Worm (Caenorhabditis elegans): ENCODE measurements around the gene F46B3.15.
A peak's percentile ranks its signal among the peaks of the same experiment; 100 is the strongest.

Gene F46B3.15

ce11 chrV:20618632-20619031, 14.9 kb downstream of the F46B3.15 start, which contains the start of gene F46B3.7:
F46B3.7 (minus strand) TSS chrV:20618732.
- TF ChIP-seq fos-1 (tag; optimal IDR thresholded peaks at IDR 0.05), result no peak
- TF ChIP-seq ceh-16 (tag; optimal IDR thresholded peaks at IDR 0.05), result no peak
- no peak for TF ChIP-seq nhr-23 (tag; optimal IDR thresholded peaks at IDR 0.05)
- no peak for TF ChIP-seq ztf-4 (tag; optimal IDR thresholded peaks at IDR 0.05)
- TF ChIP-seq snpc-4 (tag; optimal IDR thresholded peaks at IDR 0.05), result no peak
- no peak for TF ChIP-seq lin-39 (tag; optimal IDR thresholded peaks at IDR 0.05)
- no peak for TF ChIP-seq nfya-1 (tag; optimal IDR thresholded peaks at IDR 0.05; ENCODE audit: insufficient read depth)
- no peak for TF ChIP-seq nhr-43 (tag; optimal IDR thresholded peaks at IDR 0.05; ENCODE audit: poor library complexity, severe bottlenecking)
- no peak for TF ChIP-seq tbx-2 (tag; optimal IDR thresholded peaks at IDR 0.05)
- TF ChIP-seq ama-1 (optimal IDR thresholded peaks at IDR 0.05), result no peak
- TF ChIP-seq nhr-237 (tag; optimal IDR thresholded peaks at IDR 0.05), result no peak

- TF ChIP-seq elt-1 (tag; optimal IDR thresholded peaks at IDR 0.05), result no peak
Measured at ce11 chrV:20609494-20609893, 24.0 kb downstream of the F46B3.15 start, which contains the start of gene grd-2. grd-2 (plus strand) TSS chrV:20609794.

- peak; percentile 7 for TF ChIP-seq nhr-43 (tag; optimal IDR thresholded peaks at IDR 0.05; ENCODE audit: poor library complexity, severe bottlenecking)
- TF ChIP-seq tbx-2 (tag; optimal IDR thresholded peaks at IDR 0.05), result no peak
Measured at ce11 chrV:20608688-20609087, 24.8 kb downstream of the F46B3.15 start, which contains the start of gene ttr-12. ttr-12 (minus strand) TSS chrV:20608788.

ce11 chrV:20606617-20607016, 26.9 kb downstream of the F46B3.15 start, which contains the start of gene F46B3.23:
F46B3.23 (minus strand) TSS chrV:20606717.
- no peak for TF ChIP-seq ama-1 (optimal IDR thresholded peaks at IDR 0.05)
- TF ChIP-seq jun-1 (tag; optimal IDR thresholded peaks at IDR 0.05), result no peak
- no peak for TF ChIP-seq fkh-2 (tag; optimal IDR thresholded peaks at IDR 0.05)
- TF ChIP-seq ztf-4 (tag; optimal IDR thresholded peaks at IDR 0.05), result no peak
- no peak for TF ChIP-seq hmg-11 (tag; optimal IDR thresholded peaks at IDR 0.05)
- no peak for TF ChIP-seq egl-27 (tag; optimal IDR thresholded peaks at IDR 0.05)
- TF ChIP-seq ceh-82 (tag; optimal IDR thresholded peaks at IDR 0.05), result no peak
- TF ChIP-seq nhr-25 (tag; optimal IDR thresholded peaks at IDR 0.05), result no peak
- no peak for TF ChIP-seq nhr-28 (tag; optimal IDR thresholded peaks at IDR 0.05)

- TF ChIP-seq lin-39 (tag; optimal IDR thresholded peaks at IDR 0.05) (no peak), mdl-1 (tag; optimal IDR thresholded peaks at IDR 0.05) (no peak), elt-3 (tag; optimal IDR thresholded peaks at IDR 0.05) (no peak), zag-1 (tag; optimal IDR thresholded peaks at IDR 0.05) (no peak), pha-4 (tag; optimal IDR thresholded peaks at IDR 0.05) (no peak), R02D3.7 (tag; optimal IDR thresholded peaks at IDR 0.05) (no peak), snpc-4 (tag; optimal IDR thresholded peaks at IDR 0.05) (no peak), nfya-1 (tag; optimal IDR thresholded peaks at IDR 0.05; ENCODE audit: insufficient read depth) (no peak), nhr-67 (tag; optimal IDR thresholded peaks at IDR 0.05) (no peak), nhr-237 (tag; optimal IDR thresholded peaks at IDR 0.05) (no peak), hmg-11 (tag; optimal IDR thresholded peaks at IDR 0.05) (no peak), ztf-11 (tag; optimal IDR thresholded peaks at IDR 0.05) (no peak), tbx-2 (tag; optimal IDR thresholded peaks at IDR 0.05) (no peak), nhr-23 (tag; optimal IDR thresholded peaks at IDR 0.05) (no peak), fkh-10 (GFP tag; optimal IDR thresholded peaks at IDR 0.05) (no peak)
Measured at ce11 chrV:20604606-20605155, 28.8 kb downstream of the F46B3.15 start, which contains the start of gene ttr-57. ttr-57 (plus strand) TSS chrV:20605105.

ce11 chrV:20603014-20603413, 30.5 kb downstream of the F46B3.15 start, which contains the start of gene ttr-11:
ttr-11 (plus strand) TSS chrV:20603314.
- TF ChIP-seq ztf-11 (tag; optimal IDR thresholded peaks at IDR 0.05) (no peak), mdl-1 (tag; optimal IDR thresholded peaks at IDR 0.05) (no peak), elt-3 (tag; optimal IDR thresholded peaks at IDR 0.05) (no peak), nhr-11 (tag; optimal IDR thresholded peaks at IDR 0.05) (no peak), ceh-16 (tag; optimal IDR thresholded peaks at IDR 0.05) (no peak), sea-2 (GFP tag; optimal IDR thresholded peaks at IDR 0.05) (no peak), nhr-76 (tag; optimal IDR thresholded peaks at IDR 0.05) (no peak), ceh-82 (tag; optimal IDR thresholded peaks at IDR 0.05) (no peak), aly-2 (tag; optimal IDR thresholded peaks at IDR 0.05) (no peak), fos-1 (tag; optimal IDR thresholded peaks at IDR 0.05) (no peak), pqm-1 (tag; optimal IDR thresholded peaks at IDR 0.05) (no peak), skn-1 (tag; optimal IDR thresholded peaks at IDR 0.05) (no peak), fkh-2 (tag; optimal IDR thresholded peaks at IDR 0.05) (no peak), tbx-2 (tag; optimal IDR thresholded peaks at IDR 0.05) (no peak), elt-1 (tag; optimal IDR thresholded peaks at IDR 0.05) (no peak), nhr-23 (tag; optimal IDR thresholded peaks at IDR 0.05) (no peak), mml-1 (tag; optimal IDR thresholded peaks at IDR 0.05) (no peak), ZK546.5 (tag; optimal IDR thresholded peaks at IDR 0.05) (no peak)
